Worm (Caenorhabditis elegans) whole organism, L2 larva: ENCODE measurements around the gene clec-144.

Experiments
- F13H6.1 ChIP-seq: sonication (generic microtip); optimal IDR thresholded peaks from 2 replicates; lab custom pipeline; 2016; ENCODE audit warnings: missing genetic modification characterization, missing compliant biosample characterization
- R02D3.7 ChIP-seq: fragments of 150-350 bp; optimal IDR thresholded peaks from 2 replicates; lab custom pipeline; 2014; ENCODE audit warnings: missing biosample characterization, missing genetic modification characterization
- Y55F3AM.14 ChIP-seq: fragments of 200-800 bp; sonication (Bioruptor generic); optimal IDR thresholded peaks from 2 replicates; lab custom pipeline; 2018; ENCODE audit warnings: mild to moderate bottlenecking, missing genetic modification characterization, missing compliant biosample characterization
- ZK546.5 ChIP-seq: sonication (generic microtip); optimal IDR thresholded peaks from 2 replicates; lab custom pipeline; 2017; ENCODE audit warnings: missing biosample characterization, missing genetic modification characterization
- alr-1 ChIP-seq: fragments of 150-350 bp; optimal IDR thresholded peaks from 2 replicates; lab custom pipeline; 2014; ENCODE audit warnings: missing biosample characterization, missing genetic modification characterization
- ama-1 ChIP-seq: fragments of 150-350 bp; optimal IDR thresholded peaks from 2 replicates; lab custom pipeline; 2018; ENCODE audit warnings: inconsistent platforms
- blmp-1 ChIP-seq: sonication (generic microtip); optimal IDR thresholded peaks from 2 replicates; lab custom pipeline; 2017; ENCODE audit warnings: missing genetic modification characterization, mild to moderate bottlenecking, missing compliant biosample characterization, antibody characterized with exemption, moderate library complexity; ENCODE audit not compliant: insufficient read depth
- ceh-82 ChIP-seq: fragments of 150-350 bp; optimal IDR thresholded peaks from 2 replicates; lab custom pipeline; 2014; ENCODE audit warnings: missing biosample characterization, missing genetic modification characterization
- crh-2 ChIP-seq: sonication (generic microtip); optimal IDR thresholded peaks from 2 replicates; lab custom pipeline; 2017; ENCODE audit warnings: missing biosample characterization, missing genetic modification characterization
- egl-27 ChIP-seq: sonication (generic microtip); optimal IDR thresholded peaks from 3 replicates; lab custom pipeline; 2017; ENCODE audit warnings: missing biosample characterization, missing genetic modification reagents, missing genetic modification characterization
- elt-1 ChIP-seq: fragments of 150-350 bp; optimal IDR thresholded peaks from 2 replicates; lab custom pipeline; 2014; ENCODE audit warnings: missing biosample characterization, missing genetic modification characterization
- elt-3 ChIP-seq: sonication (generic microtip); optimal IDR thresholded peaks from 2 replicates; lab custom pipeline; 2017; ENCODE audit warnings: missing biosample characterization, missing genetic modification characterization
- fos-1 ChIP-seq: fragments of 150-350 bp; optimal IDR thresholded peaks from 2 replicates; lab custom pipeline; 2014; ENCODE audit warnings: missing biosample characterization, missing genetic modification characterization
- gmeb-1 ChIP-seq: fragments of 150-350 bp; optimal IDR thresholded peaks from 2 replicates; lab custom pipeline; 2014; ENCODE audit warnings: missing biosample characterization, missing genetic modification characterization
- lin-11 ChIP-seq: fragments of 150-350 bp; sonication (generic microtip); optimal IDR thresholded peaks from 2 replicates; lab custom pipeline; 2014; ENCODE audit warnings: missing biosample characterization, missing genetic modification characterization, inconsistent platforms, mixed read lengths
- lin-13 ChIP-seq: fragments of 150-350 bp; optimal IDR thresholded peaks from 2 replicates; lab custom pipeline; 2014; ENCODE audit warnings: missing biosample characterization, missing genetic modification reagents, missing genetic modification characterization
- lin-39 ChIP-seq: fragments of 150-350 bp; optimal IDR thresholded peaks from 2 replicates; lab custom pipeline; 2014; ENCODE audit warnings: missing biosample characterization, missing genetic modification reagents, missing genetic modification characterization
- lsy-2 ChIP-seq, 2 experiments: fragments of 150-350 bp in 1 of 2; sonication (generic microtip) in 1 of 2; optimal IDR thresholded peaks; 2 replicates each; lab custom pipeline; 2014 to 2017; ENCODE audit warnings: missing biosample characterization in 2 of 2, missing genetic modification characterization in 2 of 2
- mbf-1 ChIP-seq: sonication (generic microtip); optimal IDR thresholded peaks from 2 replicates; lab custom pipeline; 2017; ENCODE audit warnings: missing biosample characterization, missing genetic modification characterization
- mdl-1 ChIP-seq, 2 experiments: fragments of 150-350 bp in 1 of 2; sonication (generic microtip) in 1 of 2; optimal IDR thresholded peaks; 2 replicates each; lab custom pipeline; 2017; ENCODE audit warnings: missing biosample characterization in 2 of 2, missing genetic modification characterization in 2 of 2
- nhr-11 ChIP-seq: fragments of 150-350 bp; optimal IDR thresholded peaks from 2 replicates; lab custom pipeline; 2014; ENCODE audit warnings: missing biosample characterization, missing genetic modification characterization
- nhr-129 ChIP-seq: fragments of 150-350 bp; optimal IDR thresholded peaks from 2 replicates; lab custom pipeline; 2014; ENCODE audit warnings: missing biosample characterization, missing genetic modification characterization
- nhr-21 ChIP-seq: fragments of 150-350 bp; optimal IDR thresholded peaks from 2 replicates; lab custom pipeline; 2014; ENCODE audit warnings: missing biosample characterization, missing genetic modification characterization
- nhr-237 ChIP-seq: fragments of 150-350 bp; optimal IDR thresholded peaks from 2 replicates; lab custom pipeline; 2014; ENCODE audit warnings: missing biosample characterization, missing genetic modification characterization
- nhr-25 ChIP-seq: fragments of 150-350 bp; sonication (generic microtip); optimal IDR thresholded peaks from 3 replicates; lab custom pipeline; 2014; ENCODE audit warnings: missing biosample characterization, missing genetic modification characterization
- nhr-6 ChIP-seq: fragments of 150-350 bp; optimal IDR thresholded peaks from 2 replicates; lab custom pipeline; 2014; ENCODE audit warnings: missing biosample characterization, missing genetic modification characterization
- peb-1 ChIP-seq: fragments of 150-350 bp; optimal IDR thresholded peaks from 2 replicates; lab custom pipeline; 2014; ENCODE audit warnings: missing biosample characterization, missing genetic modification characterization
- skn-1 ChIP-seq: sonication (generic microtip); optimal IDR thresholded peaks from 2 replicates; lab custom pipeline; 2017; ENCODE audit warnings: missing biosample characterization, missing genetic modification characterization
- sma-9 ChIP-seq, 2 experiments: fragments of 150-350 bp in 1 of 2; sonication (generic microtip) in 1 of 2; optimal IDR thresholded peaks; 2 replicates each; lab custom pipeline; 2014 to 2016; ENCODE audit warnings: missing genetic modification characterization in 2 of 2, mild to moderate bottlenecking in 1 of 2, missing biosample characterization in 1 of 2, missing compliant biosample characterization in 1 of 2, missing genetic modification reagents in 1 of 2, moderate library complexity in 1 of 2
- snpc-4 ChIP-seq: fragments of 150-350 bp; optimal IDR thresholded peaks from 2 replicates; lab custom pipeline; 2014; ENCODE audit warnings: missing biosample characterization, missing genetic modification characterization
- unc-39 ChIP-seq: fragments of 150-350 bp; optimal IDR thresholded peaks from 2 replicates; lab custom pipeline; 2014; ENCODE audit warnings: missing biosample characterization, missing genetic modification characterization
- unc-62 ChIP-seq: fragments of 150-350 bp; optimal IDR thresholded peaks from 2 replicates; lab custom pipeline; 2014; ENCODE audit warnings: missing biosample characterization, missing genetic modification reagents, missing genetic modification characterization
- zag-1 ChIP-seq: fragments of 150-350 bp; optimal IDR thresholded peaks from 2 replicates; lab custom pipeline; 2014; ENCODE audit warnings: missing biosample characterization, missing genetic modification characterization
- ztf-1 ChIP-seq: fragments of 200-800 bp; sonication (Bioruptor generic); conservative IDR thresholded peaks from 2 replicates; pipeline ENCODE4 v1.3.6; 2022; ENCODE audit warnings: missing genetic modification characterization, missing compliant biosample characterization
- ztf-11 ChIP-seq: sonication (generic microtip); optimal IDR thresholded peaks from 2 replicates; lab custom pipeline; 2017; ENCODE audit warnings: missing biosample characterization, missing genetic modification characterization
- ztf-4 ChIP-seq: fragments of 150-350 bp; optimal IDR thresholded peaks from 2 replicates; lab custom pipeline; 2014; ENCODE audit warnings: missing biosample characterization, missing genetic modification characterization

clec-144 gene

DNA sequence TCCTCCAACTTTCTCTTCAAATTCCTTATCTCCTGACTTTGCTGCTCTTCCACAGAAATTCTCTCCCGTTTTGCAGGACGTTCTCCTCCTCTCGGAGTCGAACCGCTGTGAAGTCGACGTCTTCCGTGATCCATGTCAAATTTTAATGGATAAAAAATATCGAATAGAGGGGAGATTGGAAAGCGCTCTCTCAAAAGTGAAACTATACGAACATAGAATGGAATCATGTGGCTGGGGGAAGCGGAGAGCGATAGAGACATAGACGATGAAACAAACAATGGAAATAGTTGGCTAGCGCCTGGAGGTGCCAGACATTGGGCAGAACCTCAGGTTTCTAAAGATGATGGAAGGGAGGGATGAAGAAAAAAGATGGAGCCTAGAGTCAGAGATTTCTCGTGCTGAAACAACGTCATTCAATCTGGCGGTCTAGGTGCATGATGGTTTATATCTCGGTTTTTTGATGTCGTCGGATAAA, 18.4 kb downstream of the clec-144 start, which contains the start of gene F43G6.8 (continued):
- TF ChIP-seq sma-9 (GFP tag; optimal IDR thresholded peaks at IDR 0.05; lab: Kevin White, UChicago) (peak; percentile 42), sma-9 (tag; optimal IDR thresholded peaks at IDR 0.05; lab: Kevin White, UChicago) (no peak), fos-1 (tag; lab: Kevin White, UChicago) (peak; percentile 13)

DNA sequence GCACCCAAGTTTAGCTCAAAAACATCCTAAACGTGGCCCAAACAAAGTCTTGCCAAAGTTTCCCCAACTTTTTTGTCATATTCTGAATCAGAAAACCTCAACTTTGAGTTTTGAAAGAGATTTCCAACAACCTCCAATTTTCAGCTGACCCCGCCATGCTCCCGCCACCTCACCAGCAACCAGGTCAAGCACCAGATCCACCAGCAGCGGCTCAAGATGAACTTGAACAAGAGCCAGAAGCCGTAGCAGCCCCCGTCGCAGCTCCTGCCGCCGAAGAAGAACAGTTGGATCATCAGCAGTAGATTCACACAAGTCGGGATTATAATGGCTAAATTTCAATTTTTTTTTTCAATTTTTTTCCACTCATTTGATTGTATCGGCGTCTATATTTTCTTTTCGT, 21.1 kb downstream of the clec-144 start:
- TF ChIP-seq fos-1 (tag; lab: Kevin White, UChicago) (no peak), unc-62 (GFP tag; lab: Kevin White, UChicago) (no peak), lin-11 (no peak), ZK546.5 (tag; lab: Kevin White, UChicago) (no peak), ztf-4 (tag; lab: Kevin White, UChicago) (no peak), nhr-237 (no peak), snpc-4 (tag; lab: Kevin White, UChicago) (no peak), F13H6.1 (no peak)
- TF ChIP-seq, all 48 proteins: peak for 0

DNA sequence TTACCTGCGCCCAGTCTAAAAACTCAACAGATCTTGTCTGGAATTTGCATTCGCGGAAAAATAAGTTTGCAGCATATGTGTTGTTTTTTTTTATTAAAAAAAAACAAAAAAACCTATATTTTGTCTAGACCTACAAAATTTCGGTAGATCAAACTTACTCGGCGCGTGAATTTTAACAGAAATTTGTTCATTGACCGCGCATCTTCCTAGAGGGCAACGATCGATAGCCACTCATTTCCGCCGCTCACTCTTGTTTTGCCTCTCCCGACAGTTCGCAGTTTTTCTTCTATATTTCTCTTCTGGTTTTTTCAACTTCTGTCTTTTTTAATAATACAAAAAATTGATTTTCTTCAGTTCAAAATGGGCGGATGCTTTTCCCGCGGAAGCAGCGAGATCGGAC, 21.9 kb downstream of the clec-144 start, which contains the start of gene F43G6.7:
F43G6.7 (plus strand) TSS at position 355 of the 400 bp plus-strand sequence.
- TF ChIP-seq egl-27 (tag; lab: Kevin White, UChicago) = no peak
- no peak for TF ChIP-seq nhr-237
- no peak for TF ChIP-seq gmeb-1
- TF ChIP-seq skn-1 = no peak
- TF ChIP-seq Y55F3AM.14 = no peak
- TF ChIP-seq ztf-1 (GFP tag; lab: Robert Waterston, UW) = no peak
- no peak for TF ChIP-seq sma-9 (GFP tag; optimal IDR thresholded peaks at IDR 0.05; lab: Kevin White, UChicago)
- no peak for TF ChIP-seq sma-9 (tag; optimal IDR thresholded peaks at IDR 0.05; lab: Kevin White, UChicago)
- no peak for TF ChIP-seq elt-1 (tag; lab: Kevin White, UChicago)
- no peak for TF ChIP-seq mbf-1
- TF ChIP-seq lin-11 = no peak
- no peak for TF ChIP-seq nhr-129 (tag; lab: Kevin White, UChicago)
- no peak for TF ChIP-seq R02D3.7
- no peak for TF ChIP-seq snpc-4 (tag; lab: Kevin White, UChicago)
- TF ChIP-seq nhr-11 (tag; lab: Kevin White, UChicago) = no peak
- no peak for TF ChIP-seq ztf-11 (tag; lab: Kevin White, UChicago)
- TF ChIP-seq unc-39 (tag; lab: Kevin White, UChicago) = no peak
- TF ChIP-seq nhr-25 (tag; lab: Kevin White, UChicago) = no peak
- TF ChIP-seq nhr-21 (tag; lab: Kevin White, UChicago) = no peak
- TF ChIP-seq crh-2 (tag; lab: Kevin White, UChicago) = no peak
- no peak for TF ChIP-seq elt-3 (tag; lab: Kevin White, UChicago)

DNA sequence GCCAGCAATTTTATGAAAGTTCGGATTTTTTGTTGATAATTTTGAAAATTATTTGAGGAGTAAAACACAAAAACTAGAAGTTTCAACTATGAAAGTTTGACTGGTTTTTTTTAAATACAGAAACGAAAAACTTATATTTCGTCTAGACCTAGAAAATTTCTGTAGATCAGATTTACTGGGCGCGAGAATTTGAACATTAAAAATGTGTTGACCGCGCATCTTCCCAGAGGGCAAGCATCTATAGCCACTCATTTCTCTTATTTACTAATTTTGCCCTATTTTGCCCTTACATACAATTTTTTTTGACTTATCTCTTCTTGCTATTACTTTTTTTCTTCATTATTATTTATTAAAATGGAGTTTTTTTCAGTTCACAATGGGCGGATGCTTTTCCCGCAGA, 23.4 kb downstream of the clec-144 start, which contains the start of gene F43G6.10:
F43G6.10 (plus strand) TSS at position 371 of the 400 bp plus-strand sequence.
- TF ChIP-seq lin-11 (no peak), nhr-25 (tag; lab: Kevin White, UChicago) (no peak), fos-1 (tag; lab: Kevin White, UChicago) (no peak), unc-39 (tag; lab: Kevin White, UChicago) (no peak), nhr-6 (tag; lab: Kevin White, UChicago) (no peak), snpc-4 (tag; lab: Kevin White, UChicago) (no peak), blmp-1 (no peak), mdl-1 (tag; optimal IDR thresholded peaks at IDR 0.05; lab: Kevin White, UChicago) (no peak), zag-1 (tag; lab: Kevin White, UChicago) (no peak), ceh-82 (tag; lab: Kevin White, UChicago) (no peak), elt-3 (tag; lab: Kevin White, UChicago) (no peak), R02D3.7 (no peak), peb-1 (tag; lab: Kevin White, UChicago) (no peak), elt-1 (tag; lab: Kevin White, UChicago) (no peak), lin-13 (GFP tag; lab: Kevin White, UChicago) (no peak), egl-27 (tag; lab: Kevin White, UChicago) (no peak)

DNA sequence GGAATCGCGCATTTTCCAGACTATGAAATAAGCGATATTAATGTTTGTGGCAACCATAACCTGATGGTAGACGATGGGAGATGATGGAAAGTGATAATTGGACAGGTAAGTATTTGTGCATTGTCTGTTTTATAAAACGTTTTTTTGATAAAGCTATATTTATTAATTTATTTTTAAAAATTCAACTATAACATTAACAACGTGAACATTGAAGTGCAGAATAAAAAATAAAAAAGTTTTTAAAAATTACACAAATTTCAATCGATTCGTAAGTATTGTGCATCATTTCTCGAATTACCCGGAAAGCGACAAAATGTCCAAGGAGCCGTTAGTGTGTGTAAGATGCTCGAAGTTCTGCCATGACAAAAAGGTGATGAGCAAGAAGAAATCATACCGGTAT, 26.1 kb downstream of the clec-144 start, which contains the start of gene jmjd-1.1:
jmjd-1.1 (plus strand) TSS at position 301 of the 400 bp plus-strand sequence.
- TF ChIP-seq lin-39 (tag; lab: Kevin White, UChicago) (no peak), lsy-2 (tag; optimal IDR thresholded peaks at IDR 0.05; lab: Kevin White, UChicago) (no peak), unc-39 (tag; lab: Kevin White, UChicago) (no peak), snpc-4 (tag; lab: Kevin White, UChicago) (no peak), alr-1 (tag; lab: Kevin White, UChicago) (no peak), ceh-82 (tag; lab: Kevin White, UChicago) (no peak), ama-1 (lab: Kevin White, UChicago) (no peak)
- TF ChIP-seq, all 48 proteins: peak for 0
